Fruit fly (Drosophila melanogaster) whole organism, embryonic: ENCODE data around the gene Idgf3.

Source experiments
- B-H2 ChIP-seq: fragments of 200-800 bp; sonication (Bioruptor generic); optimal IDR thresholded peaks from 2 replicates; lab custom pipeline; 2018; ENCODE audit warnings: missing biosample characterization, mild to moderate bottlenecking, missing genetic modification characterization
- Bgb ChIP-seq: fragments of 200-800 bp; sonication (Bioruptor generic); IDR thresholded peaks from 2 replicates; pipeline ENCODE4 v1.3.6; 2022; ENCODE audit warnings: missing biosample characterization, missing genetic modification characterization; ENCODE audit not compliant: partially characterized antibody
- Bteb2 ChIP-seq: fragments of 200-800 bp; sonication (Bioruptor generic); optimal IDR thresholded peaks from 2 replicates; lab custom pipeline; 2016; ENCODE audit warnings: missing biosample characterization, missing genetic modification characterization
- CG10209 ChIP-seq: fragments of 200-800 bp; sonication (Bioruptor generic); optimal IDR thresholded peaks from 3 replicates; lab custom pipeline; 2017; ENCODE audit warnings: missing biosample characterization, mild to moderate bottlenecking, missing genetic modification characterization, missing genetic modification reagents
- CG1024 ChIP-seq: fragments of 200-800 bp; sonication (Bioruptor generic); IDR thresholded peaks from 2 replicates; pipeline ENCODE4 v1.3.6; 2022; ENCODE audit warnings: missing biosample characterization, missing genetic modification characterization
- CG10274 ChIP-seq: fragments of 200-800 bp; sonication (Bioruptor generic); optimal IDR thresholded peaks from 3 replicates; lab custom pipeline; 2017; ENCODE audit warnings: missing biosample characterization, mild to moderate bottlenecking, missing genetic modification characterization
- CG10543 ChIP-seq: fragments of 200-800 bp; sonication (Bioruptor generic); optimal IDR thresholded peaks from 3 replicates; lab custom pipeline; 2017; ENCODE audit warnings: missing biosample characterization, mild to moderate bottlenecking, missing genetic modification characterization, moderate library complexity
- CG14860 ChIP-seq: fragments of 200-800 bp; sonication (Bioruptor generic); IDR thresholded peaks from 3 replicates; pipeline ENCODE4 v1.3.6; 2022; ENCODE audit warnings: missing biosample characterization, missing genetic modification characterization; ENCODE audit not compliant: partially characterized antibody
- CG15269 ChIP-seq: fragments of 200-800 bp; sonication (Bioruptor generic); optimal IDR thresholded peaks from 2 replicates; lab custom pipeline; 2018; ENCODE audit warnings: missing biosample characterization, mild to moderate bottlenecking, missing genetic modification characterization, moderate library complexity
- CG17186 ChIP-seq: fragments of 200-800 bp; sonication (Bioruptor generic); optimal IDR thresholded peaks from 3 replicates; lab custom pipeline; 2017; ENCODE audit warnings: missing biosample characterization, missing genetic modification reagents, missing genetic modification characterization
- CG1792 ChIP-seq: fragments of 200-800 bp; sonication (Bioruptor generic); optimal IDR thresholded peaks from 2 replicates; lab custom pipeline; 2016; ENCODE audit warnings: missing biosample characterization, missing genetic modification characterization
- CG18619 ChIP-seq: fragments of 200-800 bp; sonication (Bioruptor generic); optimal IDR thresholded peaks from 3 replicates; lab custom pipeline; 2017; ENCODE audit warnings: missing biosample characterization, mild to moderate bottlenecking, missing genetic modification characterization
- CG2199 ChIP-seq: fragments of 200-800 bp; sonication (Bioruptor generic); IDR thresholded peaks from 3 replicates; pipeline ENCODE4 v1.3.6; 2022; ENCODE audit warnings: missing biosample characterization, missing genetic modification characterization
- CG2875 ChIP-seq: fragments of 200-800 bp; sonication (Bioruptor generic); optimal IDR thresholded peaks from 2 replicates; lab custom pipeline; 2017; ENCODE audit warnings: missing biosample characterization, mild to moderate bottlenecking, missing genetic modification characterization, missing genetic modification reagents
- CG3065 ChIP-seq: fragments of 200-800 bp; sonication (Bioruptor generic); optimal IDR thresholded peaks from 2 replicates; lab custom pipeline; 2016; ENCODE audit warnings: missing biosample characterization, missing genetic modification characterization
- CG4424 ChIP-seq: fragments of 200-800 bp; sonication (Bioruptor generic); optimal IDR thresholded peaks from 3 replicates; lab custom pipeline; 2016; ENCODE audit warnings: missing biosample characterization, missing genetic modification characterization
- CG5953 ChIP-seq: fragments of 200-800 bp; sonication (Bioruptor generic); IDR thresholded peaks from 2 replicates; pipeline ENCODE4 v1.3.6; 2022; ENCODE audit warnings: missing biosample characterization, missing genetic modification characterization
- CG6254 ChIP-seq: fragments of 200-800 bp; sonication (Bioruptor generic); optimal IDR thresholded peaks from 3 replicates; lab custom pipeline; 2017; ENCODE audit warnings: mild to moderate bottlenecking, missing biosample characterization, missing genetic modification reagents, missing genetic modification characterization
- CG7271 ChIP-seq: fragments of 200-800 bp; sonication (Bioruptor generic); optimal IDR thresholded peaks from 2 replicates; lab custom pipeline; 2018; ENCODE audit warnings: missing biosample characterization, mild to moderate bottlenecking, missing genetic modification characterization, moderate library complexity
- CG7745 ChIP-seq: fragments of 200-800 bp; sonication (Bioruptor generic); optimal IDR thresholded peaks from 2 replicates; lab custom pipeline; 2018; ENCODE audit warnings: missing biosample characterization, mild to moderate bottlenecking, missing genetic modification characterization, moderate library complexity
- CG7839 ChIP-seq: fragments of 200-800 bp; sonication (Bioruptor generic); optimal IDR thresholded peaks from 3 replicates; lab custom pipeline; 2018; ENCODE audit warnings: missing biosample characterization, mild to moderate bottlenecking, missing genetic modification characterization, moderate library complexity
- CG7987 ChIP-seq: fragments of 200-800 bp; sonication (Bioruptor generic); optimal IDR thresholded peaks from 2 replicates; lab custom pipeline; 2018; ENCODE audit warnings: missing biosample characterization, mild to moderate bottlenecking, missing genetic modification characterization, moderate library complexity
- CG9437 ChIP-seq: fragments of 200-800 bp; sonication (Bioruptor generic); optimal IDR thresholded peaks from 2 replicates; lab custom pipeline; 2018; ENCODE audit warnings: missing biosample characterization, mild to moderate bottlenecking, missing genetic modification characterization
- Dref ChIP-seq: fragments of 200-800 bp; sonication (Bioruptor generic); IDR thresholded peaks from 2 replicates; pipeline ENCODE4 v1.3.6; 2022; ENCODE audit warnings: missing biosample characterization, missing genetic modification characterization
- Gug ChIP-seq: fragments of 200-800 bp; sonication (Bioruptor generic); IDR thresholded peaks from 4 replicates; pipeline ENCODE4 v1.3.6; 2022; ENCODE audit warnings: missing biosample characterization, missing genetic modification characterization
- Hsf ChIP-seq: fragments of 200-800 bp; sonication (Bioruptor generic); optimal IDR thresholded peaks from 3 replicates; lab custom pipeline; 2016; ENCODE audit warnings: missing biosample characterization, missing genetic modification characterization
- Lhr ChIP-seq: fragments of 200-800 bp; sonication (Bioruptor generic); optimal IDR thresholded peaks from 3 replicates; lab custom pipeline; 2017; ENCODE audit warnings: mild to moderate bottlenecking, missing biosample characterization, missing genetic modification reagents, missing genetic modification characterization
- Nf-YA ChIP-seq: fragments of 200-800 bp; sonication (Bioruptor generic); IDR thresholded peaks from 2 replicates; pipeline ENCODE4 v1.3.6; 2022; ENCODE audit warnings: missing biosample characterization, missing genetic modification characterization
- Nf-YC ChIP-seq: fragments of 200-800 bp; optimal IDR thresholded peaks from 3 replicates; lab custom pipeline; 2019; ENCODE audit warnings: missing biosample characterization, mild to moderate bottlenecking, missing genetic modification characterization, moderate library complexity
- Oaz ChIP-seq: fragments of 200-800 bp; sonication (Bioruptor generic); IDR thresholded peaks from 2 replicates; pipeline ENCODE4 v1.3.6; 2022; ENCODE audit warnings: missing biosample characterization, missing genetic modification characterization
- Opbp ChIP-seq: fragments of 200-800 bp; sonication (Bioruptor generic); IDR thresholded peaks from 3 replicates; pipeline ENCODE4 v1.3.6; 2022; ENCODE audit warnings: missing biosample characterization, missing genetic modification characterization; ENCODE audit not compliant: partially characterized antibody
- Pdp1 ChIP-seq, 2 experiments: fragments of 200-800 bp; sonication (Bioruptor generic); optimal IDR thresholded peaks; 3 replicates each; lab custom pipeline; 2016; ENCODE audit warnings: missing biosample characterization in 2 of 2, missing genetic modification characterization in 2 of 2, mild to moderate bottlenecking in 1 of 2, moderate library complexity in 1 of 2
- Side ChIP-seq: fragments of 200-800 bp; sonication (Bioruptor generic); optimal IDR thresholded peaks from 2 replicates; lab custom pipeline; 2016; ENCODE audit warnings: missing biosample characterization, missing genetic modification characterization
- Stat92E ChIP-seq, 3 experiments: fragments of >200 bp in 2 of 3; fragments of 200-800 bp in 1 of 3; sonication (Bioruptor generic) in 1 of 3; optimal IDR thresholded peaks; 2 replicates each; lab custom pipeline; 2017 to 2019; ENCODE audit warnings: missing biosample characterization in 3 of 3, missing genetic modification characterization in 3 of 3, mild to moderate bottlenecking in 1 of 3, moderate library complexity in 1 of 3
- abd-A ChIP-seq: fragments of 200-800 bp; sonication (Bioruptor generic); optimal IDR thresholded peaks from 3 replicates; lab custom pipeline; 2019; ENCODE audit warnings: missing biosample characterization, mild to moderate bottlenecking, missing genetic modification characterization, moderate library complexity
- amos ChIP-seq: fragments of 200-800 bp; sonication (Bioruptor generic); IDR thresholded peaks from 2 replicates; pipeline ENCODE4 v1.3.6; 2022; ENCODE audit warnings: missing biosample characterization, missing genetic modification characterization; ENCODE audit not compliant: partially characterized antibody
- ase ChIP-seq: fragments of 200-800 bp; sonication (Bioruptor generic); IDR thresholded peaks from 3 replicates; pipeline ENCODE4 v1.3.6; 2022; ENCODE audit warnings: missing biosample characterization, missing genetic modification characterization
- bcd ChIP-seq: fragments of 200-800 bp; sonication (Bioruptor generic); optimal IDR thresholded peaks from 2 replicates; lab custom pipeline; 2017; ENCODE audit warnings: missing biosample characterization, mild to moderate bottlenecking, missing genetic modification characterization
- chn ChIP-seq: fragments of 200-800 bp; sonication (Bioruptor generic); optimal IDR thresholded peaks from 2 replicates; lab custom pipeline; 2016; ENCODE audit warnings: missing biosample characterization, missing genetic modification characterization
- fd96Cb ChIP-seq: fragments of 200-800 bp; sonication (Bioruptor generic); optimal IDR thresholded peaks from 2 replicates; lab custom pipeline; 2018; ENCODE audit warnings: missing biosample characterization, mild to moderate bottlenecking, missing genetic modification characterization, moderate library complexity
- fu2 ChIP-seq: fragments of 200-800 bp; sonication (Bioruptor generic); optimal IDR thresholded peaks from 2 replicates; lab custom pipeline; 2016; ENCODE audit warnings: missing biosample characterization, missing genetic modification characterization
- jing ChIP-seq: fragments of 200-800 bp; sonication (Bioruptor generic); optimal IDR thresholded peaks from 2 replicates; lab custom pipeline; 2018; ENCODE audit warnings: missing biosample characterization, mild to moderate bottlenecking, missing genetic modification characterization
- otp ChIP-seq: fragments of 200-800 bp; sonication (Bioruptor generic); IDR thresholded peaks from 3 replicates; pipeline ENCODE4, ENCODE4 v1.3.6; 2022; ENCODE audit warnings: missing biosample characterization, missing genetic modification characterization
- p53 ChIP-seq: fragments of 200-800 bp; sonication (Bioruptor generic); optimal IDR thresholded peaks from 2 replicates; lab custom pipeline; 2016; ENCODE audit warnings: missing biosample characterization, missing genetic modification characterization
- pb ChIP-seq: fragments of 200-800 bp; sonication (Bioruptor generic); optimal IDR thresholded peaks from 3 replicates; lab custom pipeline; 2016; ENCODE audit warnings: missing biosample characterization, missing genetic modification characterization
- prd ChIP-seq, 3 experiments: fragments of >200 bp in 2 of 3; fragments of 200-800 bp in 1 of 3; sonication (Bioruptor generic) in 1 of 3; optimal IDR thresholded peaks in 2 of 3; IDR thresholded peaks in 1 of 3; 2 replicates in 2 of 3; 3 replicates in 1 of 3; pipeline versions ENCODE4 v1.3.6 to Lab custom; 2017 to 2022; ENCODE audit warnings: missing biosample characterization in 1 of 3, missing genetic modification characterization in 1 of 3
- stwl ChIP-seq: fragments of 200-800 bp; sonication (Bioruptor generic); optimal IDR thresholded peaks from 3 replicates; lab custom pipeline; 2018; ENCODE audit warnings: missing biosample characterization, mild to moderate bottlenecking, missing genetic modification characterization, moderate library complexity
- wdn ChIP-seq: fragments of 200-800 bp; sonication (Bioruptor generic); IDR thresholded peaks from 2 replicates; pipeline ENCODE4 v1.3.6; 2022; ENCODE audit warnings: missing biosample characterization, missing genetic modification characterization

Idgf3 gene

dm6 chr2L:16487571-16488276 is 37.0 kb downstream of the Idgf3 start, which contains the start of gene Nepl8 (continued):
- peak; percentile 67 for TF ChIP-seq jing
- peak; percentile 35 for TF ChIP-seq Hsf (GFP tag; lab: Kevin White, UChicago)
- TF ChIP-seq CG1024 (GFP tag; lab: Robert Waterston, UW), result 0 out of 2 replicates have a peak, but pooled peaks have one; percentile 29
- TF ChIP-seq Dref (GFP tag; lab: Robert Waterston, UW), result peak; percentile 48
- no peak for TF ChIP-seq prd (optimal IDR thresholded peaks at IDR 0.05; lab: Kevin White, UChicago)
- TF ChIP-seq prd (GFP tag; IDR thresholded peaks at IDR 0.05; lab: Robert Waterston, UW), result no peak
- no peak for TF ChIP-seq CG6254 (GFP tag; lab: Kevin White, UChicago)
- TF ChIP-seq CG9437 (GFP tag; lab: Kevin White, UChicago), result no peak
- TF ChIP-seq fd96Cb (tag; lab: Kevin White, UChicago), result no peak
- peak; percentile 59; the same call in 1 of the 2 replicates for TF ChIP-seq Bgb (GFP tag; lab: Robert Waterston, UW)
- peak; percentile 96 for TF ChIP-seq stwl (tag; lab: Kevin White, UChicago)
- TF ChIP-seq CG10543 (GFP tag; lab: Kevin White, UChicago), result no peak
- TF ChIP-seq CG7271, result no peak
- TF ChIP-seq CG7839 (tag; lab: Kevin White, UChicago), result peak; percentile 42
- peak; percentile 40; the same call in 1 of the 2 replicates for TF ChIP-seq amos (GFP tag; lab: Robert Waterston, UW)
- TF ChIP-seq B-H2 (GFP tag; lab: Kevin White, UChicago), result peak; percentile 39
- peak; percentile 31 for TF ChIP-seq CG4424 (GFP tag; lab: Kevin White, UChicago)
- peak; percentile 15 for TF ChIP-seq chn (GFP tag; lab: Kevin White, UChicago)
- no peak for TF ChIP-seq CG10209 (GFP tag; lab: Kevin White, UChicago)
- TF ChIP-seq CG10274 (GFP tag; lab: Kevin White, UChicago), result no peak
- no peak for TF ChIP-seq bcd (GFP tag; lab: Kevin White, UChicago)
- TF ChIP-seq CG3065 (GFP tag; lab: Kevin White, UChicago), result peak; percentile 18
- TF ChIP-seq CG18619 (GFP tag; lab: Kevin White, UChicago), result no peak
- TF ChIP-seq Side (GFP tag; lab: Kevin White, UChicago), result peak; percentile 31
- peak; percentile 2 for TF ChIP-seq CG17186 (GFP tag; lab: Kevin White, UChicago)
- no peak for TF ChIP-seq otp (GFP tag; lab: Robert Waterston, UW)
- no peak for TF ChIP-seq CG14860
- TF ChIP-seq CG1792 (GFP tag; lab: Kevin White, UChicago), result no peak
- TF ChIP-seq wdn (GFP tag; lab: Robert Waterston, UW), result no peak
- no peak for TF ChIP-seq CG15269 (tag; lab: Kevin White, UChicago)
- peak; percentile 68 for TF ChIP-seq Nf-YC (tag; lab: Kevin White, UChicago)
- no peak for TF ChIP-seq CG2875 (GFP tag; lab: Kevin White, UChicago)
- no peak for TF ChIP-seq abd-A (tag; lab: Kevin White, UChicago)
- no peak for TF ChIP-seq ase (GFP tag; lab: Robert Waterston, UW)
- TF ChIP-seq CG7987 (GFP tag; lab: Kevin White, UChicago), result peak; percentile 40
- no peak for TF ChIP-seq Oaz (GFP tag; lab: Robert Waterston, UW)
- no peak for TF ChIP-seq fu2 (GFP tag; lab: Kevin White, UChicago)
- TF ChIP-seq Pdp1 (GFP tag; optimal IDR thresholded peaks at IDR 0.05; lab: Kevin White, UChicago), result peak; percentile 1 to 25
- no peak for TF ChIP-seq CG7745
- TF ChIP-seq Bteb2 (GFP tag; lab: Kevin White, UChicago), result peak; percentile 8
- peak; percentile 90 for TF ChIP-seq Lhr
- TF ChIP-seq p53 (GFP tag; lab: Kevin White, UChicago), result peak; percentile 75
- TF ChIP-seq Opbp (GFP tag; lab: Robert Waterston, UW), result peak; percentile 58; the same call in 1 of the 3 replicates
- peak; percentile 90 for TF ChIP-seq CG2199 (GFP tag; lab: Robert Waterston, UW)
- peak; percentile 60 for TF ChIP-seq Nf-YA (GFP tag; lab: Robert Waterston, UW)
- peak; percentile 17 for TF ChIP-seq pb (GFP tag; lab: Kevin White, UChicago)
- TF ChIP-seq Gug (GFP tag; lab: Robert Waterston, UW), result peak; percentile 24; the same call in 1 of the 4 replicates
- TF ChIP-seq Stat92E (GFP tag; optimal IDR thresholded peaks at IDR 0.05; lab: Kevin White, UChicago), result peak in 1 of 3 experiments; percentile 39
- TF ChIP-seq CG5953 (GFP tag; lab: Robert Waterston, UW), result no peak
